Fruit fly (Drosophila melanogaster) whole organism, embryonic: ENCODE measurements around the gene CG4615.

ENCODE experiments used
- Bteb2 ChIP-seq: fragments of 200-800 bp; sonication (Bioruptor generic); optimal IDR thresholded peaks from 2 replicates; lab custom pipeline; 2016; ENCODE audit warnings: missing biosample characterization, missing genetic modification characterization
- CG12744 ChIP-seq: fragments of 200-800 bp; sonication (Bioruptor generic); optimal IDR thresholded peaks from 2 replicates; lab custom pipeline; 2016; ENCODE audit warnings: missing biosample characterization, missing genetic modification characterization
- CG14710 ChIP-seq: fragments of 200-800 bp; sonication (Bioruptor generic); optimal IDR thresholded peaks from 3 replicates; lab custom pipeline; 2019; ENCODE audit warnings: missing biosample characterization, mild to moderate bottlenecking, missing genetic modification characterization, moderate library complexity
- CG17385 ChIP-seq: fragments of 200-800 bp; sonication (Bioruptor generic); optimal IDR thresholded peaks from 3 replicates; lab custom pipeline; 2018; ENCODE audit warnings: missing biosample characterization, mild to moderate bottlenecking, missing genetic modification characterization
- CG18764 ChIP-seq: fragments of 200-800 bp; sonication (Bioruptor generic); optimal IDR thresholded peaks from 3 replicates; lab custom pipeline; 2016; ENCODE audit warnings: missing biosample characterization, missing genetic modification characterization
- CG2712 ChIP-seq: fragments of 200-800 bp; optimal IDR thresholded peaks from 3 replicates; lab custom pipeline; 2019; ENCODE audit warnings: missing biosample characterization, mild to moderate bottlenecking, missing genetic modification characterization, moderate library complexity
- CG30020 ChIP-seq: fragments of 200-800 bp; optimal IDR thresholded peaks from 2 replicates; lab custom pipeline; 2019; ENCODE audit warnings: missing biosample characterization, mild to moderate bottlenecking, missing genetic modification characterization, moderate library complexity
- CG30403 ChIP-seq: fragments of 200-800 bp; sonication (Bioruptor generic); optimal IDR thresholded peaks from 3 replicates; lab custom pipeline; 2016; ENCODE audit warnings: missing biosample characterization, missing genetic modification characterization
- CG30431 ChIP-seq: fragments of 200-800 bp; sonication (Bioruptor generic); optimal IDR thresholded peaks from 2 replicates; lab custom pipeline; 2017; ENCODE audit warnings: missing biosample characterization, missing genetic modification characterization
- CG3838 ChIP-seq: fragments of 200-800 bp; sonication (Bioruptor generic); optimal IDR thresholded peaks from 3 replicates; lab custom pipeline; 2016; ENCODE audit warnings: missing biosample characterization, missing genetic modification characterization
- CG4424 ChIP-seq: fragments of 200-800 bp; sonication (Bioruptor generic); optimal IDR thresholded peaks from 3 replicates; lab custom pipeline; 2016; ENCODE audit warnings: missing biosample characterization, missing genetic modification characterization
- CG4730 ChIP-seq: fragments of 200-800 bp; sonication (Bioruptor generic); IDR thresholded peaks from 2 replicates; pipeline ENCODE4 v1.3.6; 2022; ENCODE audit warnings: missing biosample characterization, missing genetic modification characterization
- CG4820 ChIP-seq: fragments of 200-800 bp; sonication (Bioruptor generic); optimal IDR thresholded peaks from 3 replicates; lab custom pipeline; 2016; ENCODE audit warnings: missing biosample characterization, missing genetic modification characterization
- CG6175 ChIP-seq: fragments of 200-800 bp; sonication (Bioruptor generic); IDR thresholded peaks from 3 replicates; pipeline ENCODE4 v1.3.6; 2022; ENCODE audit warnings: missing biosample characterization, missing genetic modification characterization
- CG8290 ChIP-seq, 3 experiments: fragments of 200-800 bp; sonication (Bioruptor generic); optimal IDR thresholded peaks; 2 replicates each; lab custom pipeline; 2016 to 2019; ENCODE audit warnings: missing biosample characterization in 3 of 3, missing genetic modification characterization in 3 of 3, mild to moderate bottlenecking in 2 of 3, moderate library complexity in 1 of 3
- CG8359 ChIP-seq: fragments of 200-800 bp; sonication (Bioruptor generic); optimal IDR thresholded peaks from 2 replicates; lab custom pipeline; 2017; ENCODE audit warnings: missing biosample characterization, mild to moderate bottlenecking, missing genetic modification characterization, borderline replicate concordance
- CrebB ChIP-seq: fragments of 200-800 bp; sonication (Bioruptor generic); optimal IDR thresholded peaks from 3 replicates; lab custom pipeline; 2018; ENCODE audit warnings: missing biosample characterization, mild to moderate bottlenecking, missing genetic modification characterization
- Dip2 ChIP-seq: fragments of 200-800 bp; sonication (Bioruptor generic); IDR thresholded peaks from 2 replicates; pipeline ENCODE4 v1.3.6; 2022; ENCODE audit warnings: missing biosample characterization, missing genetic modification characterization
- Dip3 ChIP-seq: fragments of 200-800 bp; sonication (Bioruptor generic); optimal IDR thresholded peaks from 3 replicates; lab custom pipeline; 2016; ENCODE audit warnings: missing biosample characterization, missing genetic modification characterization
- Gug ChIP-seq: fragments of 200-800 bp; sonication (Bioruptor generic); IDR thresholded peaks from 4 replicates; pipeline ENCODE4 v1.3.6; 2022; ENCODE audit warnings: missing biosample characterization, missing genetic modification characterization
- MTF-1 ChIP-seq: fragments of 200-800 bp; sonication (Bioruptor generic); optimal IDR thresholded peaks from 2 replicates; lab custom pipeline; 2018; ENCODE audit warnings: missing biosample characterization, mild to moderate bottlenecking, missing genetic modification characterization, borderline replicate concordance
- Med ChIP-seq: fragments of 200-800 bp; sonication (Bioruptor generic); peaks from one replicate; lab custom pipeline; 2016; ENCODE audit warnings: missing biosample characterization, missing genetic modification characterization, mild to moderate bottlenecking, inconsistent platforms, moderate library complexity
- NFAT ChIP-seq: fragments of 200-800 bp; sonication (Bioruptor generic); IDR thresholded peaks from 2 replicates; pipeline ENCODE4 v1.3.6; 2022; ENCODE audit warnings: missing biosample characterization, missing genetic modification characterization
- Neu2 ChIP-seq: fragments of 200-800 bp; sonication (Bioruptor generic); optimal IDR thresholded peaks from 3 replicates; lab custom pipeline; 2016; ENCODE audit warnings: missing biosample characterization, missing genetic modification characterization, borderline replicate concordance
- NfI ChIP-seq: fragments of 200-800 bp; sonication (Bioruptor generic); optimal IDR thresholded peaks from 3 replicates; lab custom pipeline; 2018; ENCODE audit warnings: missing biosample characterization, mild to moderate bottlenecking, missing genetic modification characterization, moderate library complexity
- Opbp ChIP-seq: fragments of 200-800 bp; sonication (Bioruptor generic); IDR thresholded peaks from 3 replicates; pipeline ENCODE4 v1.3.6; 2022; ENCODE audit warnings: missing biosample characterization, missing genetic modification characterization; ENCODE audit not compliant: partially characterized antibody
- Optix ChIP-seq: fragments of 200-800 bp; sonication (Bioruptor generic); IDR thresholded peaks from 3 replicates; pipeline ENCODE4 v1.3.6; 2022; ENCODE audit warnings: missing biosample characterization, missing genetic modification characterization
- Pdp1 ChIP-seq, 2 experiments: fragments of 200-800 bp; sonication (Bioruptor generic); optimal IDR thresholded peaks; 3 replicates each; lab custom pipeline; 2016; ENCODE audit warnings: missing biosample characterization in 2 of 2, missing genetic modification characterization in 2 of 2, mild to moderate bottlenecking in 1 of 2, moderate library complexity in 1 of 2
- Rx ChIP-seq: fragments of 200-800 bp; sonication (Bioruptor generic); IDR thresholded peaks from 2 replicates; pipeline ENCODE4 v1.3.6; 2022; ENCODE audit warnings: missing biosample characterization, missing genetic modification characterization
- Six4 ChIP-seq: fragments of 200-800 bp; sonication (Bioruptor generic); optimal IDR thresholded peaks from 2 replicates; lab custom pipeline; 2016; ENCODE audit warnings: missing biosample characterization, missing genetic modification characterization
- Sox100B ChIP-seq: fragments of 200-800 bp; sonication (Bioruptor generic); optimal IDR thresholded peaks from 3 replicates; lab custom pipeline; 2018; ENCODE audit warnings: missing biosample characterization, mild to moderate bottlenecking, missing genetic modification characterization
- al ChIP-seq: fragments of 200-800 bp; sonication (Bioruptor generic); IDR thresholded peaks from 2 replicates; pipeline ENCODE4 v1.3.6; 2022; ENCODE audit warnings: missing biosample characterization, missing genetic modification characterization
- ara ChIP-seq: fragments of 200-800 bp; sonication (Bioruptor generic); IDR thresholded peaks from 2 replicates; pipeline ENCODE4 v1.3.6; 2022; ENCODE audit warnings: missing biosample characterization, missing genetic modification characterization
- bcd ChIP-seq: fragments of 200-800 bp; sonication (Bioruptor generic); optimal IDR thresholded peaks from 2 replicates; lab custom pipeline; 2017; ENCODE audit warnings: missing biosample characterization, mild to moderate bottlenecking, missing genetic modification characterization
- cad ChIP-seq: fragments of >200 bp; optimal IDR thresholded peaks from 2 replicates; lab custom pipeline; 2017; ENCODE audit warnings: missing biosample characterization, missing genetic modification characterization
- chm ChIP-seq: fragments of 200-800 bp; sonication (Bioruptor generic); IDR thresholded peaks from 2 replicates; pipeline ENCODE4 v1.3.6; 2022; ENCODE audit warnings: missing biosample characterization, missing genetic modification characterization
- ewg ChIP-seq: fragments of 200-800 bp; sonication (Bioruptor generic); optimal IDR thresholded peaks from 3 replicates; lab custom pipeline; 2017; ENCODE audit warnings: mild to moderate bottlenecking, missing biosample characterization, missing genetic modification reagents, missing genetic modification characterization
- fd3F ChIP-seq: fragments of 200-800 bp; sonication (Bioruptor generic); optimal IDR thresholded peaks from 2 replicates; lab custom pipeline; 2018; ENCODE audit warnings: missing biosample characterization, mild to moderate bottlenecking, missing genetic modification characterization, moderate library complexity
- fu2 ChIP-seq: fragments of 200-800 bp; sonication (Bioruptor generic); optimal IDR thresholded peaks from 2 replicates; lab custom pipeline; 2016; ENCODE audit warnings: missing biosample characterization, missing genetic modification characterization
- gem ChIP-seq: fragments of 200-800 bp; sonication (Bioruptor generic); optimal IDR thresholded peaks from 2 replicates; lab custom pipeline; 2019; ENCODE audit warnings: missing biosample characterization, mild to moderate bottlenecking, missing genetic modification characterization, moderate library complexity
- hb ChIP-seq: fragments of 200-800 bp; sonication (Bioruptor generic); IDR thresholded peaks from 3 replicates; pipeline ENCODE4 v1.3.6; 2022; ENCODE audit warnings: missing biosample characterization, missing genetic modification characterization; ENCODE audit not compliant: partially characterized antibody
- lola ChIP-seq, 3 experiments: fragments of >200 bp in 2 of 3; fragments of 200-800 bp in 1 of 3; sonication (Bioruptor generic) in 1 of 3; optimal IDR thresholded peaks; 2 replicates each; lab custom pipeline; 2017 to 2019; ENCODE audit warnings: missing biosample characterization in 3 of 3, missing genetic modification characterization in 3 of 3, mild to moderate bottlenecking in 1 of 3, moderate library complexity in 1 of 3
- nmo ChIP-seq: fragments of 200-800 bp; sonication (Bioruptor generic); optimal IDR thresholded peaks from 2 replicates; lab custom pipeline; 2018; ENCODE audit warnings: missing biosample characterization, mild to moderate bottlenecking, missing genetic modification characterization, moderate library complexity
- peb ChIP-seq: fragments of 200-800 bp; sonication (Bioruptor generic); IDR thresholded peaks from 2 replicates; pipeline ENCODE4 v1.3.6; 2022; ENCODE audit warnings: missing biosample characterization, missing genetic modification characterization
- phol ChIP-seq: fragments of 200-800 bp; sonication (Bioruptor generic); optimal IDR thresholded peaks from 3 replicates; lab custom pipeline; 2018; ENCODE audit warnings: missing biosample characterization, mild to moderate bottlenecking, missing genetic modification characterization, moderate library complexity
- sob ChIP-seq: fragments of 200-800 bp; sonication (Bioruptor generic); IDR thresholded peaks from 2 replicates; pipeline ENCODE4 v1.3.6; 2022; ENCODE audit warnings: missing biosample characterization, missing genetic modification characterization
- tin ChIP-seq: fragments of 200-800 bp; sonication (Bioruptor generic); optimal IDR thresholded peaks from 3 replicates; lab custom pipeline; 2016; ENCODE audit warnings: missing biosample characterization, missing genetic modification characterization
- tio ChIP-seq: fragments of 200-800 bp; sonication (Bioruptor generic); optimal IDR thresholded peaks from 2 replicates; lab custom pipeline; 2017; ENCODE audit warnings: missing biosample characterization, missing genetic modification characterization, inconsistent platforms
- zen2 ChIP-seq: fragments of 200-800 bp; sonication (Bioruptor generic); IDR thresholded peaks from 3 replicates; pipeline ENCODE4 v1.3.6; 2022; ENCODE audit warnings: missing biosample characterization, missing genetic modification characterization; ENCODE audit not compliant: partially characterized antibody

CG4615 gene

DNA sequence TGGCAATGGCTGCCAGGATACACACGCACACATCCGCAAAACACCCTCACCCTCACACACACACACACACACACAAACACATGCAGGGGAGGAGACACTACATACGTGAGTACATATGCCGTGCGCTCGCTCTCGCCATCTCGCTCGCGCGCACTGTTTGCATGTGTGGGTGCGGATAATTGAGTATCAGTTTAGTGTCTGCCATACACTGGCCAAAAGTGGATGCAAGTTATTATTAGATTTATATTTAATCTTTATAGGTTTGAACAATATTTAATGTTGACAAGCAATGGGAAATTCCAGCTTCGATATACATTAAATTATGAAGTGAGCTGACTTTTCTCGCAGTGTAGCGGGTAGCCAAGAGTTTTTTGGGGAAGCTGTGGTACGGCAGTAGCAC lies 15.6 kb upstream of the CG4615 start (continued):
- TF ChIP-seq CG14710 (peak; percentile 60), Gug (GFP tag; lab: Robert Waterston, UW) (peak; percentile 32; the same call in 1 of the 4 replicates), NfI (peak; percentile 61), CG30403 (GFP tag; lab: Kevin White, UChicago) (peak; percentile 60), lola (GFP tag; optimal IDR thresholded peaks at IDR 0.05; lab: Kevin White, UChicago) (peak in 1 of 3 experiments; percentile 74), gem (tag; lab: Kevin White, UChicago) (peak; percentile 80), fd3F (GFP tag; lab: Kevin White, UChicago) (peak; percentile 8), Opbp (no peak), Dip3 (GFP tag; lab: Kevin White, UChicago) (no peak), CG4730 (GFP tag; lab: Robert Waterston, UW) (peak; percentile 38; the same call in 1 of the 2 replicates), Med (GFP tag; lab: Kevin White, UChicago) (peak; percentile 87), Bteb2 (GFP tag; lab: Kevin White, UChicago) (peak; percentile 20), CG30020 (tag; lab: Kevin White, UChicago) (peak; percentile 12), peb (GFP tag; lab: Robert Waterston, UW) (no peak; the same call in 1 of the 2 replicates), ara (peak; percentile 57), Neu2 (GFP tag; lab: Kevin White, UChicago) (no peak), Optix (GFP tag; lab: Robert Waterston, UW) (0 out of 3 replicates have a peak, but pooled peaks have one; percentile 36), CrebB (tag; lab: Kevin White, UChicago) (peak; percentile 3), Rx (peak; percentile 43), MTF-1 (GFP tag; lab: Kevin White, UChicago) (peak; percentile 15), CG17385 (peak; percentile 61), Six4 (GFP tag; lab: Kevin White, UChicago) (peak; percentile 25), bcd (GFP tag; lab: Kevin White, UChicago) (peak; percentile 54), Sox100B (GFP tag; lab: Kevin White, UChicago) (peak; percentile 33), CG4820 (peak; percentile 53), CG6175 (no peak), Pdp1 (GFP tag; optimal IDR thresholded peaks at IDR 0.05; lab: Kevin White, UChicago) (peak; percentile 30 to 50), tin (GFP tag; lab: Kevin White, UChicago) (peak; percentile 73), CG2712 (tag; lab: Kevin White, UChicago) (peak; percentile 81), ewg (peak; percentile 43), tio (GFP tag; lab: Kevin White, UChicago) (peak; percentile 31), cad (GFP tag; lab: Kevin White, UChicago) (no peak), al (GFP tag; lab: Robert Waterston, UW) (no peak), CG12744 (peak; percentile 16), CG4424 (GFP tag; lab: Kevin White, UChicago) (peak; percentile 69), sob (GFP tag; lab: Robert Waterston, UW) (peak; percentile 63; the same call in 1 of the 2 replicates), fu2 (GFP tag; lab: Kevin White, UChicago) (no peak), CG30431 (GFP tag; lab: Kevin White, UChicago) (peak; percentile 56), CG8290 (GFP tag; optimal IDR thresholded peaks at IDR 0.05; lab: Kevin White, UChicago) (no peak), CG8290 (tag; optimal IDR thresholded peaks at IDR 0.05; lab: Kevin White, UChicago) (peak in 1 of 2 experiments; percentile 68), phol (tag; lab: Kevin White, UChicago) (peak; percentile 78), CG3838 (no peak), NFAT (GFP tag; lab: Robert Waterston, UW) (0 out of 2 replicates have a peak, but pooled peaks have one; percentile 12), zen2 (GFP tag; lab: Robert Waterston, UW) (no peak), nmo (GFP tag; lab: Kevin White, UChicago) (peak; percentile 59), chm (GFP tag; lab: Robert Waterston, UW) (peak; percentile 71), CG18764 (peak; percentile 30), Dip2 (GFP tag; lab: Robert Waterston, UW) (no peak), CG8359 (GFP tag; lab: Kevin White, UChicago) (peak; percentile 26), hb (no peak)
